Worm (Caenorhabditis elegans) whole organism, L3 larva: ENCODE data around the gene C01G10.9.

Experiments used
- R02D3.7 ChIP-seq: fragments of 150-350 bp; optimal IDR thresholded peaks from 2 replicates; lab custom pipeline; 2014; ENCODE audit warnings: missing biosample characterization, missing genetic modification characterization
- ceh-28 ChIP-seq: fragments of 150-350 bp; optimal IDR thresholded peaks from 2 replicates; lab custom pipeline; 2014; ENCODE audit warnings: missing biosample characterization, missing genetic modification reagents, missing genetic modification characterization
- egl-5 ChIP-seq: fragments of 150-350 bp; optimal IDR thresholded peaks from 2 replicates; lab custom pipeline; 2017; ENCODE audit warnings: missing biosample characterization, missing genetic modification reagents, missing genetic modification characterization, inconsistent platforms
- fkh-10 ChIP-seq: sonication (generic microtip); optimal IDR thresholded peaks from 2 replicates; lab custom pipeline; 2017; ENCODE audit warnings: missing biosample characterization, missing genetic modification reagents, missing genetic modification characterization
- hmg-11 ChIP-seq: sonication (generic microtip); optimal IDR thresholded peaks from 2 replicates; lab custom pipeline; 2016; ENCODE audit warnings: missing genetic modification characterization, missing compliant biosample characterization
- lin-15B ChIP-seq: fragments of 150-350 bp; optimal IDR thresholded peaks from 2 replicates; lab custom pipeline; 2014; ENCODE audit warnings: missing biosample characterization, missing genetic modification characterization
- lin-39 ChIP-seq: fragments of 150-350 bp; optimal IDR thresholded peaks from 2 replicates; lab custom pipeline; 2018; ENCODE audit warnings: missing biosample characterization, missing genetic modification reagents, missing genetic modification characterization
- mml-1 ChIP-seq: fragments of 150-350 bp; sonication (generic microtip); optimal IDR thresholded peaks from 3 replicates; lab custom pipeline; 2014; ENCODE audit warnings: missing biosample characterization, missing genetic modification characterization
- nhr-11 ChIP-seq: fragments of 150-350 bp; optimal IDR thresholded peaks from 2 replicates; lab custom pipeline; 2014; ENCODE audit warnings: missing biosample characterization, missing genetic modification characterization

Gene C01G10.9

DNA sequence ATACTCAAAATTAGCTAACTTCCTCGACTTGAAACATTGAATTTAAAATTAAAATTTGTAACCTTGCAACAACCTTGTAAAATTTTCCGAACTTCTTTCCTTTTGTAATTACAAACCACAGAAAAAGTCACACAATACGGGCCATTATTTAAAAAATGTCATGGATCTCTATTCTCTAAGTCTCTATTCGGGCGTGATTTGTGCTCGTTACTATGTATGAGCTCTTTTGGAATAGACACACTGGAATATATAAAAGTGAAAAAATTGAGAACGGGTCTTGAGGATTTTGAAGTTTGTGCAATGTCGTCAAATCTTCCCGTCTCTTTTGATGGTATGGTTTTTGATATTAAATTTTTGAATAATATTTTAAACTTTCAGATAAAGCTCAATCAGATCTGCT is 45.6 kb downstream of the C01G10.9 start, which contains the start of gene srr-7:
Gene srr-7, plus strand, starts transcription at position 301 of the 400 bp plus-strand sequence.
- TF ChIP-seq fkh-10 (no peak), lin-39 (no peak)

DNA sequence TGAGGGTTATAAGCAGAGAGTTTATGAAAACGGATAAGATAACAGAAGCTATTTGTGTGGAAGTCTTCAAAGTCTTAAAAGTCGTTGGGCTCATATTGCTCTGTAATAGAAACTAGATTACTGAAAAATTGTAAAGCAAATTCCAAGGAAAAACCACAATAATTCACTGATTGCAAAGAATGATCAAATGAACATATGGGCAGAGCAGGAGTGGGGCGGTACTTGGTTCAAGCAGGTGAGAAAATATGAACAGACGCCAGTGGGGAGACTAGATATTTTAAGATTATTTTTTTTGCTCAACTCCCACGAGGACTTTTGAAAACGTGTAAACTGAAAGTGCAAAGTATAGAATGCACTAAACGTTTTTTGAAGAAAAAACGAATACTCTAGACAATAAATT is 50.1 kb downstream of the C01G10.9 start, which contains the start of gene str-171:
Gene str-171, minus strand, starts transcription at position 101 of the 400 bp plus-strand sequence.
- TF ChIP-seq nhr-11: no peak
- TF ChIP-seq lin-15B (tag; lab: Kevin White, UChicago): no peak
- no peak for TF ChIP-seq mml-1 (tag; lab: Kevin White, UChicago)
- TF ChIP-seq fkh-10: no peak
- TF ChIP-seq hmg-11 (tag; lab: Kevin White, UChicago): no peak
- no peak for TF ChIP-seq egl-5
- no peak for TF ChIP-seq R02D3.7 (tag; lab: Kevin White, UChicago)
- no peak for TF ChIP-seq ceh-28
